Worm (Caenorhabditis elegans) whole organism, L2 larva: ENCODE results near the gene spp-4.

ENCODE experiments used
- R02D3.7 ChIP-seq: fragments of 150-350 bp; optimal IDR thresholded peaks from 2 replicates; lab custom pipeline; 2014; ENCODE audit warnings: missing biosample characterization, missing genetic modification characterization
- ZK546.5 ChIP-seq: sonication (generic microtip); optimal IDR thresholded peaks from 2 replicates; lab custom pipeline; 2017; ENCODE audit warnings: missing biosample characterization, missing genetic modification characterization
- ama-1 ChIP-seq: fragments of 150-350 bp; optimal IDR thresholded peaks from 2 replicates; lab custom pipeline; 2018; ENCODE audit warnings: inconsistent platforms
- ceh-82 ChIP-seq: fragments of 150-350 bp; optimal IDR thresholded peaks from 2 replicates; lab custom pipeline; 2014; ENCODE audit warnings: missing biosample characterization, missing genetic modification characterization
- mdl-1 ChIP-seq, 2 experiments: fragments of 150-350 bp in 1 of 2; sonication (generic microtip) in 1 of 2; optimal IDR thresholded peaks; 2 replicates each; lab custom pipeline; 2017; ENCODE audit warnings: missing biosample characterization in 2 of 2, missing genetic modification characterization in 2 of 2
- nhr-12 ChIP-seq: fragments of 150-350 bp; optimal IDR thresholded peaks from 2 replicates; lab custom pipeline; 2014; ENCODE audit warnings: missing biosample characterization, missing genetic modification characterization
- skn-1 ChIP-seq: sonication (generic microtip); optimal IDR thresholded peaks from 2 replicates; lab custom pipeline; 2017; ENCODE audit warnings: missing biosample characterization, missing genetic modification characterization
- snpc-4 ChIP-seq: fragments of 150-350 bp; optimal IDR thresholded peaks from 2 replicates; lab custom pipeline; 2014; ENCODE audit warnings: missing biosample characterization, missing genetic modification characterization
- unc-39 ChIP-seq: fragments of 150-350 bp; optimal IDR thresholded peaks from 2 replicates; lab custom pipeline; 2014; ENCODE audit warnings: missing biosample characterization, missing genetic modification characterization
- ztf-11 ChIP-seq: sonication (generic microtip); optimal IDR thresholded peaks from 2 replicates; lab custom pipeline; 2017; ENCODE audit warnings: missing biosample characterization, missing genetic modification characterization
- ztf-4 ChIP-seq: fragments of 150-350 bp; optimal IDR thresholded peaks from 2 replicates; lab custom pipeline; 2014; ENCODE audit warnings: missing biosample characterization, missing genetic modification characterization

DNA sequence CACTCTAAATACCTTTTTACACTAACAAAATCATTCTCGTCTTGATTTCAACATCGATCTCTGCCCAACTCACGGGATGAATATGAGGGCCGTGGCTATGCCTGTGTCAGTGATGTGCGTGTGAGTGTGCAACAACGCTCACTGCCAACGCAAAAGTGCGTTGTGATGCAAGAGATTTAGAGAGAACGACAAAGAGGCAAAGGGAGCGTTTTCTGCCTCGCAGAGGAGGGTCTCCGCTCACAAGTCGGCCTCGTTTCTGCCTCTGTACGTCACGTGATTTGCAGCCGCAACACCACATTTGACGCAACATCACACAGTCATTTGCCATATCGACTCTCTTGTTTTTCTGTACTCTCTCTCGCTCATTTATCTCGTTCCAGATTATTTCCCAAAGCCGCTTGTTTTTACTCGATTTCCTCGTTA is 15.8 kb upstream of the spp-4 start, which contains the start of gene epg-7:
- TF ChIP-seq skn-1 (tag; lab: Kevin White, UChicago), result peak; percentile 77
- TF ChIP-seq ztf-4, result peak; percentile 88
- no peak for TF ChIP-seq ZK546.5
- peak; percentile 77 for TF ChIP-seq ama-1 (lab: Kevin White, UChicago)
- peak; percentile 74 to 95 for TF ChIP-seq mdl-1 (tag; optimal IDR thresholded peaks at IDR 0.05; lab: Kevin White, UChicago)
- TF ChIP-seq ceh-82 (tag; lab: Kevin White, UChicago), result peak; percentile 71
- no peak for TF ChIP-seq nhr-12
- TF ChIP-seq unc-39 (tag; lab: Kevin White, UChicago), result no peak
- no peak for TF ChIP-seq ztf-11
- peak; percentile 79 for TF ChIP-seq snpc-4
- no peak for TF ChIP-seq R02D3.7
